Worm (Caenorhabditis elegans): ENCODE measurements around the gene F32G8.3.

DNA sequence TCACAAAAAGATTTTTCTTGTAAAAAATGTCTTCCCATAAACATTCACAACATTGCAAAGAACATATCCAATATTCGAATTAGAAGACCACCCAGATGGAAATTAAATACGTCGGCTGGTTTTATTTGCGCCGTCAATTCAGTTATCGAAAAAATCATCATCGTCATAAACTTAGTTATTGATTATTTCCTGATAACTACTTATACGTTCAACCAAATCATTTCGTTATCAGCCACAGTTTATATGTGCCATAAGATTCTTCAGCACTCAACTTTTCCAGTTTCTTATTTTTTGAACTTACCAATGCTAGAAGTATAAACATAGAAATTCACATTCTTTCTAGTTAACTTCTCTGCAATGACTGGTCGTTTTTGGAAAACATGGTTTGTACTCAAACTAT, 25.5 kb upstream of the F32G8.3 start:
- no peak for TF ChIP-seq zip-11 (GFP tag; IDR thresholded peaks at IDR 0.05)
- no peak for TF ChIP-seq lin-15B (tag; optimal IDR thresholded peaks at IDR 0.05)
- no peak for TF ChIP-seq fkh-10 (GFP tag; optimal IDR thresholded peaks at IDR 0.05)
- TF ChIP-seq fos-1 (tag; optimal IDR thresholded peaks at IDR 0.05) = no peak
- TF ChIP-seq lin-39 (tag; optimal IDR thresholded peaks at IDR 0.05) = no peak
